Fruit fly (Drosophila melanogaster): Measurements from ENCODE around the gene CG5078.
A peak's percentile ranks its signal among the peaks of the same experiment; 100 is the strongest.

CG5078 gene

dm6 chr3L:20509121-20509934, 3.5 kb downstream of the CG5078 start (continued):
- TF ChIP-seq cwo (GFP tag; optimal IDR thresholded peaks at IDR 0.05) (peak; percentile 96), CG18764 (GFP tag; optimal IDR thresholded peaks at IDR 0.05) (no peak), Myb (GFP tag; optimal IDR thresholded peaks at IDR 0.05) (peak; percentile 44), dm (GFP tag; optimal IDR thresholded peaks at IDR 0.05) (peak; percentile 14), gro (GFP tag; optimal IDR thresholded peaks at IDR 0.05) (peak; percentile 80), ham (GFP tag; IDR thresholded peaks at IDR 0.05) (no peak), gsb-n (tag; optimal IDR thresholded peaks at IDR 0.05) (peak; percentile 40), CG12744 (GFP tag; optimal IDR thresholded peaks at IDR 0.05) (peak; percentile 59), CG1602 (GFP tag; optimal IDR thresholded peaks at IDR 0.05) (peak; percentile 60), caup (GFP tag; optimal IDR thresholded peaks at IDR 0.05; ENCODE audit: severe bottlenecking) (peak; percentile 78), CG2120 (GFP tag; optimal IDR thresholded peaks at IDR 0.05) (peak; percentile 90), gfzf (GFP tag; optimal IDR thresholded peaks at IDR 0.05) (no peak), Meics (GFP tag; optimal IDR thresholded peaks at IDR 0.05) (peak; percentile 91), Bgb (GFP tag; IDR thresholded peaks at IDR 0.05; ENCODE audit: partially characterized antibody) (no peak), hbn (GFP tag; IDR thresholded peaks at IDR 0.05; ENCODE audit: partially characterized antibody) (no peak), CG14965 (GFP tag; optimal IDR thresholded peaks at IDR 0.05; ENCODE audit: borderline replicate concordance) (no peak), corto (GFP tag; optimal IDR thresholded peaks at IDR 0.05) (no peak), CG1024 (GFP tag; IDR thresholded peaks at IDR 0.05) (no peak), CG32767 (GFP tag; IDR thresholded peaks at IDR 0.05) (peak; percentile 60; the same call in 1 of the 2 replicates), Dip3 (GFP tag; optimal IDR thresholded peaks at IDR 0.05) (peak; percentile 64), CG17385 (GFP tag; optimal IDR thresholded peaks at IDR 0.05) (peak; percentile 81), ERR (GFP tag; optimal IDR thresholded peaks at IDR 0.05) (peak; percentile 52), CHES-1-like (GFP tag; optimal IDR thresholded peaks at IDR 0.05) (peak; percentile 77), CG7271 (tag; optimal IDR thresholded peaks at IDR 0.05) (no peak), lmd (GFP tag; IDR thresholded peaks at IDR 0.05) (peak; percentile 37; the same call in 1 of the 2 replicates), CG1529 (GFP tag; optimal IDR thresholded peaks at IDR 0.05) (peak; percentile 60), MBD-R2 (GFP tag; IDR thresholded peaks at IDR 0.05) (no peak; the same call in 1 of the 2 replicates), CG16779 (GFP tag; IDR thresholded peaks at IDR 0.05) (no peak), CG6765 (GFP tag; optimal IDR thresholded peaks at IDR 0.05) (peak; percentile 80), Fer1 (GFP tag; optimal IDR thresholded peaks at IDR 0.05) (peak; percentile 84), CG42726 (GFP tag; IDR thresholded peaks at IDR 0.05; ENCODE audit: partially characterized antibody) (no peak), dati (GFP tag; IDR thresholded peaks at IDR 0.05) (no peak), CG12219 (GFP tag; optimal IDR thresholded peaks at IDR 0.05) (peak; percentile 63), Hmr (GFP tag; optimal IDR thresholded peaks at IDR 0.05) (peak; percentile 88), Atf-2 (GFP tag; optimal IDR thresholded peaks at IDR 0.05) (peak; percentile 67), HLH3B (GFP tag; IDR thresholded peaks at IDR 0.05) (no peak), Nf-YB (GFP tag; optimal IDR thresholded peaks at IDR 0.05) (peak; percentile 71), CG15269 (tag; optimal IDR thresholded peaks at IDR 0.05) (peak; percentile 82), Doc2 (GFP tag; IDR thresholded peaks at IDR 0.05) (no peak), CG1603 (tag; optimal IDR thresholded peaks at IDR 0.05) (no peak), CG10147 (GFP tag; optimal IDR thresholded peaks at IDR 0.05) (peak; percentile 89), inv (GFP tag; IDR thresholded peaks at IDR 0.05; ENCODE audit: partially characterized antibody) (no peak), rib (GFP tag; IDR thresholded peaks at IDR 0.05) (no peak), CG10321 (GFP tag; IDR thresholded peaks at IDR 0.05) (no peak), CG17361 (GFP tag; IDR thresholded peaks at IDR 0.05) (peak; percentile 93), tx (GFP tag; optimal IDR thresholded peaks at IDR 0.05) (peak; percentile 21), crc (GFP tag; optimal IDR thresholded peaks at IDR 0.05) (peak; percentile 47), Scr (GFP tag; IDR thresholded peaks at IDR 0.05; ENCODE audit: partially characterized antibody) (no peak), disco-r (GFP tag; optimal IDR thresholded peaks at IDR 0.05) (peak; percentile 55)
